Fruit fly (Drosophila melanogaster) whole organism, embryonic: ENCODE results near the gene Chchd3.
A peak's percentile ranks its signal among the peaks of the same experiment; 100 is the strongest.

Experiments used
- Abd-B ChIP-seq: fragments of 200-800 bp; sonication (Bioruptor generic); optimal IDR thresholded peaks from 2 replicates; lab custom pipeline; 2018; ENCODE audit warnings: missing biosample characterization, mild to moderate bottlenecking, missing genetic modification characterization, moderate library complexity
- Antp ChIP-seq: fragments of 200-800 bp; sonication (Bioruptor generic); optimal IDR thresholded peaks from 3 replicates; lab custom pipeline; 2016; ENCODE audit warnings: missing biosample characterization, missing genetic modification characterization
- Atf3 ChIP-seq: fragments of 200-800 bp; sonication (Bioruptor generic); optimal IDR thresholded peaks from 3 replicates; lab custom pipeline; 2016; ENCODE audit warnings: missing biosample characterization, missing genetic modification characterization
- CG10462 ChIP-seq: fragments of 200-800 bp; sonication (Bioruptor generic); optimal IDR thresholded peaks from 2 replicates; lab custom pipeline; 2016; ENCODE audit warnings: missing biosample characterization, missing genetic modification characterization
- CG12071 ChIP-seq: fragments of 200-800 bp; sonication (Bioruptor generic); optimal IDR thresholded peaks from 3 replicates; lab custom pipeline; 2018; ENCODE audit warnings: missing biosample characterization, mild to moderate bottlenecking, missing genetic modification characterization
- CG12155 ChIP-seq: fragments of 200-800 bp; sonication (Bioruptor generic); optimal IDR thresholded peaks from 3 replicates; lab custom pipeline; 2016; ENCODE audit warnings: missing biosample characterization, missing genetic modification characterization
- CG12769 ChIP-seq: fragments of 200-800 bp; sonication (Bioruptor generic); optimal IDR thresholded peaks from 2 replicates; lab custom pipeline; 2019; ENCODE audit warnings: missing biosample characterization, mild to moderate bottlenecking, missing genetic modification characterization, moderate library complexity
- CG1647 ChIP-seq: fragments of 200-800 bp; sonication (Bioruptor generic); optimal IDR thresholded peaks from 3 replicates; lab custom pipeline; 2016; ENCODE audit warnings: missing biosample characterization, missing genetic modification characterization
- CG17385 ChIP-seq: fragments of 200-800 bp; sonication (Bioruptor generic); optimal IDR thresholded peaks from 3 replicates; lab custom pipeline; 2018; ENCODE audit warnings: missing biosample characterization, mild to moderate bottlenecking, missing genetic modification characterization
- CG17829 ChIP-seq: fragments of 200-800 bp; optimal IDR thresholded peaks from 2 replicates; lab custom pipeline; 2019; ENCODE audit warnings: missing biosample characterization, mild to moderate bottlenecking, missing genetic modification characterization, moderate library complexity
- CG18619 ChIP-seq: fragments of 200-800 bp; sonication (Bioruptor generic); optimal IDR thresholded peaks from 3 replicates; lab custom pipeline; 2017; ENCODE audit warnings: missing biosample characterization, mild to moderate bottlenecking, missing genetic modification characterization
- CG2678 ChIP-seq: fragments of 200-800 bp; sonication (Bioruptor generic); optimal IDR thresholded peaks from 3 replicates; lab custom pipeline; 2019; ENCODE audit warnings: missing biosample characterization, mild to moderate bottlenecking, missing genetic modification characterization, moderate library complexity
- CG3163 ChIP-seq: fragments of 200-800 bp; sonication (Bioruptor generic); optimal IDR thresholded peaks from 3 replicates; lab custom pipeline; 2016; ENCODE audit warnings: missing biosample characterization, missing genetic modification characterization
- CG32532 ChIP-seq: fragments of 200-800 bp; sonication (Bioruptor generic); IDR thresholded peaks from 2 replicates; pipeline ENCODE4 v1.3.6; 2022; ENCODE audit warnings: missing biosample characterization, missing genetic modification characterization
- CG6175 ChIP-seq: fragments of 200-800 bp; sonication (Bioruptor generic); IDR thresholded peaks from 3 replicates; pipeline ENCODE4 v1.3.6; 2022; ENCODE audit warnings: missing biosample characterization, missing genetic modification characterization
- CG7928 ChIP-seq: fragments of 200-800 bp; sonication (Bioruptor generic); optimal IDR thresholded peaks from 2 replicates; lab custom pipeline; 2017; ENCODE audit warnings: missing biosample characterization, mild to moderate bottlenecking, missing genetic modification characterization
- CG8924 ChIP-seq: fragments of 200-800 bp; optimal IDR thresholded peaks from 3 replicates; lab custom pipeline; 2019; ENCODE audit warnings: missing biosample characterization, mild to moderate bottlenecking, missing genetic modification characterization, moderate library complexity
- CG9215 ChIP-seq: fragments of 200-800 bp; sonication (Bioruptor generic); IDR thresholded peaks from 2 replicates; pipeline ENCODE4 v1.3.6; 2022; ENCODE audit warnings: missing biosample characterization, missing genetic modification characterization
- Hmx ChIP-seq: fragments of 200-800 bp; sonication (Bioruptor generic); optimal IDR thresholded peaks from 2 replicates; lab custom pipeline; 2016; ENCODE audit warnings: missing biosample characterization, missing genetic modification characterization
- Kr ChIP-seq: fragments of 200-800 bp; sonication (Bioruptor generic); optimal IDR thresholded peaks from 2 replicates; lab custom pipeline; 2017; ENCODE audit warnings: missing biosample characterization, mild to moderate bottlenecking, missing genetic modification characterization
- Lhr ChIP-seq: fragments of 200-800 bp; sonication (Bioruptor generic); optimal IDR thresholded peaks from 3 replicates; lab custom pipeline; 2017; ENCODE audit warnings: mild to moderate bottlenecking, missing biosample characterization, missing genetic modification reagents, missing genetic modification characterization
- Neu2 ChIP-seq: fragments of 200-800 bp; sonication (Bioruptor generic); optimal IDR thresholded peaks from 3 replicates; lab custom pipeline; 2016; ENCODE audit warnings: missing biosample characterization, missing genetic modification characterization, borderline replicate concordance
- Nf-YC ChIP-seq: fragments of 200-800 bp; optimal IDR thresholded peaks from 3 replicates; lab custom pipeline; 2019; ENCODE audit warnings: missing biosample characterization, mild to moderate bottlenecking, missing genetic modification characterization, moderate library complexity
- Pdp1 ChIP-seq, 2 experiments: fragments of 200-800 bp; sonication (Bioruptor generic); optimal IDR thresholded peaks; 3 replicates each; lab custom pipeline; 2016; ENCODE audit warnings: missing biosample characterization in 2 of 2, missing genetic modification characterization in 2 of 2, mild to moderate bottlenecking in 1 of 2, moderate library complexity in 1 of 2
- Side ChIP-seq: fragments of 200-800 bp; sonication (Bioruptor generic); optimal IDR thresholded peaks from 2 replicates; lab custom pipeline; 2016; ENCODE audit warnings: missing biosample characterization, missing genetic modification characterization
- Ssrp ChIP-seq: fragments of 200-800 bp; sonication (Bioruptor generic); optimal IDR thresholded peaks from 2 replicates; lab custom pipeline; 2018; ENCODE audit warnings: missing biosample characterization, mild to moderate bottlenecking, missing genetic modification characterization, moderate library complexity
- Taf1 ChIP-seq: fragments of 200-800 bp; sonication (Bioruptor generic); IDR thresholded peaks from 2 replicates; pipeline ENCODE4 v1.3.6; 2022; ENCODE audit warnings: missing biosample characterization, missing genetic modification characterization
- ab ChIP-seq: fragments of 200-800 bp; sonication (Bioruptor generic); optimal IDR thresholded peaks from 2 replicates; lab custom pipeline; 2016; ENCODE audit warnings: missing biosample characterization, missing genetic modification characterization
- abd-A ChIP-seq: fragments of 200-800 bp; sonication (Bioruptor generic); optimal IDR thresholded peaks from 3 replicates; lab custom pipeline; 2019; ENCODE audit warnings: missing biosample characterization, mild to moderate bottlenecking, missing genetic modification characterization, moderate library complexity
- ac ChIP-seq: fragments of 200-800 bp; sonication (Bioruptor generic); optimal IDR thresholded peaks from 3 replicates; lab custom pipeline; 2017; ENCODE audit warnings: missing biosample characterization, mild to moderate bottlenecking, missing genetic modification characterization
- az2 ChIP-seq: fragments of 200-800 bp; sonication (Bioruptor generic); optimal IDR thresholded peaks from 3 replicates; lab custom pipeline; 2016; ENCODE audit warnings: missing biosample characterization, missing genetic modification characterization
- bowl ChIP-seq: fragments of 200-800 bp; sonication (Bioruptor generic); IDR thresholded peaks from 2 replicates; pipeline ENCODE4 v1.3.6; 2022; ENCODE audit warnings: missing biosample characterization, missing genetic modification characterization
- bsh ChIP-seq, 2 experiments: fragments of 200-800 bp; sonication (Bioruptor generic); optimal IDR thresholded peaks; 2 replicates each; lab custom pipeline; 2017 to 2018; ENCODE audit warnings: mild to moderate bottlenecking in 2 of 2, missing biosample characterization in 2 of 2, missing genetic modification characterization in 2 of 2, moderate library complexity in 1 of 2
- cas ChIP-seq: fragments of 200-800 bp; sonication (Bioruptor generic); IDR thresholded peaks from 2 replicates; pipeline ENCODE4 v1.3.6; 2022; ENCODE audit warnings: missing biosample characterization, missing genetic modification characterization
- crol ChIP-seq: fragments of 200-800 bp; sonication (Bioruptor generic); IDR thresholded peaks from 2 replicates; pipeline ENCODE4 v1.3.6; 2022; ENCODE audit warnings: missing biosample characterization, missing genetic modification characterization
- dan ChIP-seq: fragments of 200-800 bp; sonication (Bioruptor generic); IDR thresholded peaks from 2 replicates; pipeline ENCODE4 v1.3.6; 2022; ENCODE audit warnings: missing biosample characterization, missing genetic modification characterization
- emc ChIP-seq: fragments of 200-800 bp; sonication (Bioruptor generic); optimal IDR thresholded peaks from 2 replicates; lab custom pipeline; 2016; ENCODE audit warnings: missing biosample characterization, missing genetic modification characterization
- exex ChIP-seq: fragments of 200-800 bp; sonication (Bioruptor generic); optimal IDR thresholded peaks from 4 replicates; lab custom pipeline; 2018; ENCODE audit warnings: missing biosample characterization, mild to moderate bottlenecking, missing genetic modification characterization, moderate library complexity
- grn ChIP-seq: fragments of 200-800 bp; sonication (Bioruptor generic); optimal IDR thresholded peaks from 3 replicates; lab custom pipeline; 2017; ENCODE audit warnings: missing biosample characterization, missing genetic modification characterization
- gro ChIP-seq: fragments of 200-800 bp; sonication (Bioruptor generic); optimal IDR thresholded peaks from 2 replicates; lab custom pipeline; 2016; ENCODE audit warnings: missing biosample characterization, missing genetic modification characterization
- hb ChIP-seq: fragments of 200-800 bp; sonication (Bioruptor generic); IDR thresholded peaks from 3 replicates; pipeline ENCODE4 v1.3.6; 2022; ENCODE audit warnings: missing biosample characterization, missing genetic modification characterization; ENCODE audit not compliant: partially characterized antibody
- jumu ChIP-seq: fragments of 200-800 bp; sonication (Bioruptor generic); optimal IDR thresholded peaks from 3 replicates; lab custom pipeline; 2016; ENCODE audit warnings: missing biosample characterization, missing genetic modification characterization
- nau ChIP-seq: fragments of 200-800 bp; sonication (Bioruptor generic); optimal IDR thresholded peaks from 3 replicates; lab custom pipeline; 2017; ENCODE audit warnings: missing biosample characterization, mild to moderate bottlenecking, missing genetic modification characterization, missing genetic modification reagents
- nerfin-1 ChIP-seq: fragments of 200-800 bp; sonication (Bioruptor generic); optimal IDR thresholded peaks from 3 replicates; lab custom pipeline; 2019; ENCODE audit warnings: missing biosample characterization, mild to moderate bottlenecking, missing genetic modification characterization, moderate library complexity
- phol ChIP-seq: fragments of 200-800 bp; sonication (Bioruptor generic); optimal IDR thresholded peaks from 3 replicates; lab custom pipeline; 2018; ENCODE audit warnings: missing biosample characterization, mild to moderate bottlenecking, missing genetic modification characterization, moderate library complexity
- sd ChIP-seq: fragments of 200-800 bp; sonication (Bioruptor generic); optimal IDR thresholded peaks from 3 replicates; lab custom pipeline; 2018; ENCODE audit warnings: missing biosample characterization, mild to moderate bottlenecking, missing genetic modification characterization, moderate library complexity
- seq ChIP-seq: fragments of 200-800 bp; sonication (Bioruptor generic); IDR thresholded peaks from 2 replicates; pipeline ENCODE4 v1.3.6; 2022; ENCODE audit warnings: missing biosample characterization, missing genetic modification characterization
- so ChIP-seq: fragments of 200-800 bp; sonication (Bioruptor generic); IDR thresholded peaks from 3 replicates; pipeline ENCODE4 v1.3.6; 2022; ENCODE audit warnings: missing biosample characterization, missing genetic modification characterization
- stwl ChIP-seq: fragments of 200-800 bp; sonication (Bioruptor generic); optimal IDR thresholded peaks from 3 replicates; lab custom pipeline; 2018; ENCODE audit warnings: missing biosample characterization, mild to moderate bottlenecking, missing genetic modification characterization, moderate library complexity
- vnd ChIP-seq: fragments of 200-800 bp; sonication (Bioruptor generic); IDR thresholded peaks from 3 replicates; pipeline ENCODE4 v1.3.6; 2022; ENCODE audit warnings: missing biosample characterization, missing genetic modification characterization; ENCODE audit not compliant: partially characterized antibody
- wdn ChIP-seq: fragments of 200-800 bp; sonication (Bioruptor generic); IDR thresholded peaks from 2 replicates; pipeline ENCODE4 v1.3.6; 2022; ENCODE audit warnings: missing biosample characterization, missing genetic modification characterization

The Chchd3 gene

DNA sequence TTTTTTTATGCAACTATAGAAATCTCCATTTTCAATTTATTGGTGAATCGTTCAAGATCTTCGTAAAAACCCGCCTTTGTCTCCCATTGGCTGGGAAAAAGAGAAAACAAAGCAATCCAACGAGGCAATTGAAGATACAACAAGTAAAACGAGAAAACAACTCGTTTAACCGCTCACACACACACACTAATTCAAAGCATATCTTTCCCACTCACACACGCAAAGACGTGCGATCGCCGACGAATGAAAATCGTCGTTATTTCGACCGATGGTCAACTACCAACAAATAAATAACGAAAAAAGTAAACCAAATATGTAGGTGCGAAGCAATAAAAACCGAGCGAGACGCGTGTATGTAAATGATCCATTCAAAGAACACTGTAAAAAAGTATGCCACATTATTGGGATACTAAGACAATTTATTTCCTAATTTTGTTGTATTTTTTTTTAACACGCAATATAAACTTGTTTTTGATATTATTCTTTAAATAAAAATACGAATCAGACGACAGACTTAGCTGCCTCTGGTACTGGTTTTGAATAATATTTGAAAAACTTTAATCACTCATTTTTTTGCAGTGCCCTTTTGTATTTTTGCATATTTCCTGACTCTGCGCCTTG, 8.7 kb upstream of the Chchd3 start (continued):
- TF ChIP-seq CG1647 (GFP tag; lab: Kevin White, UChicago) (no peak), CG6175 (GFP tag; lab: Robert Waterston, UW) (no peak), CG17385 (GFP tag; lab: Kevin White, UChicago) (no peak), cas (GFP tag; lab: Robert Waterston, UW) (no peak), grn (GFP tag; lab: Kevin White, UChicago) (no peak), hb (GFP tag; lab: Robert Waterston, UW) (no peak), Ssrp (no peak), CG12071 (no peak), wdn (GFP tag; lab: Robert Waterston, UW) (no peak), Antp (no peak), gro (no peak), Hmx (GFP tag; lab: Kevin White, UChicago) (no peak), CG9215 (GFP tag; lab: Robert Waterston, UW) (no peak), Neu2 (GFP tag; lab: Kevin White, UChicago) (no peak), Pdp1 (GFP tag; optimal IDR thresholded peaks at IDR 0.05; lab: Kevin White, UChicago) (no peak), bsh (GFP tag; optimal IDR thresholded peaks at IDR 0.05; lab: Kevin White, UChicago) (peak; percentile 41 to 90), emc (GFP tag; lab: Kevin White, UChicago) (no peak), CG17829 (tag; lab: Kevin White, UChicago) (no peak), vnd (GFP tag; lab: Robert Waterston, UW) (no peak), Nf-YC (tag; lab: Kevin White, UChicago) (peak; percentile 99), sd (tag; lab: Kevin White, UChicago) (peak; percentile 50), Lhr (GFP tag; lab: Kevin White, UChicago) (no peak), CG10462 (no peak), seq (GFP tag; lab: Robert Waterston, UW) (no peak), phol (peak; percentile 11), so (GFP tag; lab: Robert Waterston, UW) (no peak), crol (GFP tag; lab: Robert Waterston, UW) (no peak), ab (GFP tag; lab: Kevin White, UChicago) (no peak), nau (no peak), CG8924 (tag; lab: Kevin White, UChicago) (peak; percentile 1), CG32532 (no peak), CG3163 (no peak), CG7928 (GFP tag; lab: Kevin White, UChicago) (no peak), bowl (GFP tag; lab: Robert Waterston, UW) (no peak), Abd-B (GFP tag; lab: Kevin White, UChicago) (peak; percentile 13), nerfin-1 (tag; lab: Kevin White, UChicago) (no peak), Side (GFP tag; lab: Kevin White, UChicago) (no peak), CG18619 (GFP tag; lab: Kevin White, UChicago) (no peak), CG12155 (no peak), Taf1 (GFP tag; lab: Robert Waterston, UW) (no peak), ac (GFP tag; lab: Kevin White, UChicago) (no peak), Kr (GFP tag; lab: Kevin White, UChicago) (no peak), jumu (GFP tag; lab: Kevin White, UChicago) (no peak), dan (no peak), exex (tag; lab: Kevin White, UChicago) (no peak), Atf3 (GFP tag; lab: Kevin White, UChicago) (no peak), CG12769 (tag; lab: Kevin White, UChicago) (no peak), stwl (tag; lab: Kevin White, UChicago) (no peak), CG2678 (tag; lab: Kevin White, UChicago) (no peak), abd-A (tag; lab: Kevin White, UChicago) (peak; percentile 16), az2 (GFP tag; lab: Kevin White, UChicago) (peak; percentile 5)
